Worm (Caenorhabditis elegans) whole organism, L4/young adult: ENCODE data around the gene znf-598.

Experiments
- W03F9.2 ChIP-seq: fragments of 150-350 bp; optimal IDR thresholded peaks from 2 replicates; lab custom pipeline; 2014; ENCODE audit warnings: missing biosample characterization, missing genetic modification characterization
- dao-5 ChIP-seq: sonication (generic microtip); optimal IDR thresholded peaks from 2 replicates; lab custom pipeline; 2016; ENCODE audit warnings: missing genotype, missing genetic modification characterization, moderate library complexity, missing compliant biosample characterization
- him-1 ChIP-seq: sonication (generic microtip); optimal IDR thresholded peaks from 2 replicates; lab custom pipeline; 2016; ENCODE audit warnings: missing genotype, missing genetic modification reagents, missing genetic modification characterization, missing compliant biosample characterization

- no peak for TF ChIP-seq W03F9.2
- TF ChIP-seq him-1 (tag; lab: Kevin White, UChicago) = no peak
- no peak for TF ChIP-seq dao-5
Measured at ce11 chrII:7029524-7029923, 3.9 kb downstream of the znf-598 start.
